Worm (Caenorhabditis elegans) whole organism, young adult: ENCODE data around the gene orc-2.

Source experiments
- B0336.3 ChIP-seq: fragments of 200-800 bp; sonication (Bioruptor generic); IDR thresholded peaks from 2 replicates; pipeline ENCODE4 v1.3.6; 2022; ENCODE audit warnings: missing genetic modification characterization, missing compliant biosample characterization
- F37B4.10 ChIP-seq: fragments of 200-800 bp; sonication (Bioruptor generic); IDR thresholded peaks from 2 replicates; pipeline ENCODE4 v1.3.6; 2022; ENCODE audit warnings: missing genetic modification characterization, missing compliant biosample characterization
- ceh-100 ChIP-seq: fragments of 200-800 bp; sonication (Bioruptor generic); IDR thresholded peaks from 2 replicates; pipeline ENCODE4 v1.3.6; 2022; ENCODE audit warnings: missing genetic modification reagents, missing genetic modification characterization, missing compliant biosample characterization
- dpff-1 ChIP-seq: sonication (generic microtip); optimal IDR thresholded peaks from 2 replicates; lab custom pipeline; 2017; ENCODE audit warnings: mild to moderate bottlenecking, missing genetic modification characterization, missing compliant biosample characterization
- dpl-1 ChIP-seq: fragments of 150-350 bp; optimal IDR thresholded peaks from 2 replicates; lab custom pipeline; 2014; ENCODE audit warnings: missing biosample characterization, missing genetic modification reagents, missing genetic modification characterization
- efl-1 ChIP-seq: fragments of 150-350 bp; optimal IDR thresholded peaks from 2 replicates; lab custom pipeline; 2014; ENCODE audit warnings: missing biosample characterization, missing genetic modification reagents, missing genetic modification characterization
- egrh-3 ChIP-seq: fragments of 200-800 bp; sonication (Bioruptor generic); IDR thresholded peaks from 2 replicates; pipeline ENCODE4 v1.3.6; 2022; ENCODE audit warnings: missing genetic modification reagents, missing genetic modification characterization, missing compliant biosample characterization
- lin-35 ChIP-seq, 3 experiments: fragments of 150-350 bp in 2 of 3; sonication (generic microtip) in 1 of 3; optimal IDR thresholded peaks; 2 replicates each; lab custom pipeline; 2014 to 2018; ENCODE audit warnings: missing biosample characterization in 3 of 3, missing genetic modification characterization in 3 of 3, missing genetic modification reagents in 3 of 3
- mes-4 ChIP-seq: sonication (generic microtip); optimal IDR thresholded peaks from 2 replicates; lab custom pipeline; 2016; ENCODE audit warnings: missing genotype, missing genetic modification characterization, missing compliant biosample characterization
- pha-4 ChIP-seq: fragments of 150-350 bp; sonication (generic microtip); optimal IDR thresholded peaks from 2 replicates; lab custom pipeline; 2014; ENCODE audit warnings: missing biosample characterization, missing genetic modification reagents, missing genetic modification characterization
- snpc-4 ChIP-seq, 5 experiments: fragments of 150-350 bp in 1 of 5; sonication (generic microtip) in 4 of 5; optimal IDR thresholded peaks; 2 replicates each; lab custom pipeline; 2014 to 2018; ENCODE audit warnings: missing genetic modification characterization in 5 of 5, missing biosample characterization in 3 of 5, antibody characterized with exemption in 2 of 5, mild to moderate bottlenecking in 2 of 5, missing compliant biosample characterization in 2 of 5, missing genotype in 2 of 5, moderate library complexity in 2 of 5, missing genetic modification reagents in 1 of 5

DNA sequence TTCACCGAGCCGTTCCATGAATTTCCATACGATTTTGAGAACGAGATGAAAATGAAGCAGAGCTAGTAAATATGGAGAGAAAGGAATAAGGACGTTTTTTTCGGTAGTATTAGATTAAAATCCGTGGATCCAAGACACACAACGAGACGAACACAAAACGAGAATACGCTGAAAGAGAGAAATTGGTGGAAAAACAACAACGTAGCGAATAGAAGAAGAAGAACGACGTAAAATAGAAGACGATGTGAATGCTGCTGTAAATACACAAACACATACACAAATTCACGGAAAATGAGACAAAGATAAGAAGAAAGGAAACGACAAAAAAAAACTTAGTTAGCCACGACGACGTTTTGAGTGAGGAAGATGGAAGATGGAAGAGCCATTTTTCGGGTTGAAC lies 39.0 kb upstream of the orc-2 start:
- TF ChIP-seq pha-4 (tag; lab: Kevin White, UChicago) (no peak), dpl-1 (GFP tag; lab: Kevin White, UChicago) (no peak), dpff-1 (tag; lab: Kevin White, UChicago) (no peak), mes-4 (tag; lab: Kevin White, UChicago) (no peak), snpc-4 (GFP tag; optimal IDR thresholded peaks at IDR 0.05; lab: Kevin White, UChicago) (no peak), snpc-4 (tag; optimal IDR thresholded peaks at IDR 0.05; lab: Kevin White, UChicago) (no peak), lin-35 (GFP tag; optimal IDR thresholded peaks at IDR 0.05; lab: Kevin White, UChicago) (no peak), B0336.3 (GFP tag; lab: Robert Waterston, UW) (no peak), egrh-3 (GFP tag; lab: Robert Waterston, UW) (no peak), efl-1 (no peak), F37B4.10 (GFP tag; lab: Robert Waterston, UW) (no peak), ceh-100 (GFP tag; lab: Robert Waterston, UW) (no peak)
